Worm (Caenorhabditis elegans): ENCODE data around the gene C18H7.12.

DNA sequence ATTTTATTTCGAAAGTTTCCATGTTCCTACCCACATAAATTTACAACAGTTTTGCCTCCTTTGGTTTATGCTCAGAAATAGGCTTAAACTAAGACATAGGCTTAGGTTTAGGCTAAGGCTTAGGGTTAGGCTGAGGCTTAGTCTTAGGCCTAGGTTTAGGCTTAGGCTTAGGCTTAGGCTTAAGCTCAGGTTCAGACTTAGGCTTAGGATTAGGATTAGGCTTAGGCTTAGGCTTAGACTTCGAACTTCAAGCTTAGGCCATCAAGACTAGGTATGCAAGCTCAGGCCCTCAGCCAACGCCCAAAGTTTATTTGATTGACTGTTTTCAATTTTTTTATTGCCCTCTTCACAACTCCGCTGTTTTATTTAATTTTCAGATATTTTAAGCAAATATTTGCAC, 41.8 kb downstream of the C18H7.12 start:
- TF ChIP-seq nhr-42 (GFP tag; IDR thresholded peaks at IDR 0.05) (no peak), aly-2 (tag; optimal IDR thresholded peaks at IDR 0.05) (no peak), zag-1 (tag; optimal IDR thresholded peaks at IDR 0.05) (no peak), mxl-2 (GFP tag; conservative IDR thresholded peaks at IDR 0.05) (no peak)
